Worm (Caenorhabditis elegans): ENCODE data around the gene dnj-16.

The dnj-16 gene

DNA sequence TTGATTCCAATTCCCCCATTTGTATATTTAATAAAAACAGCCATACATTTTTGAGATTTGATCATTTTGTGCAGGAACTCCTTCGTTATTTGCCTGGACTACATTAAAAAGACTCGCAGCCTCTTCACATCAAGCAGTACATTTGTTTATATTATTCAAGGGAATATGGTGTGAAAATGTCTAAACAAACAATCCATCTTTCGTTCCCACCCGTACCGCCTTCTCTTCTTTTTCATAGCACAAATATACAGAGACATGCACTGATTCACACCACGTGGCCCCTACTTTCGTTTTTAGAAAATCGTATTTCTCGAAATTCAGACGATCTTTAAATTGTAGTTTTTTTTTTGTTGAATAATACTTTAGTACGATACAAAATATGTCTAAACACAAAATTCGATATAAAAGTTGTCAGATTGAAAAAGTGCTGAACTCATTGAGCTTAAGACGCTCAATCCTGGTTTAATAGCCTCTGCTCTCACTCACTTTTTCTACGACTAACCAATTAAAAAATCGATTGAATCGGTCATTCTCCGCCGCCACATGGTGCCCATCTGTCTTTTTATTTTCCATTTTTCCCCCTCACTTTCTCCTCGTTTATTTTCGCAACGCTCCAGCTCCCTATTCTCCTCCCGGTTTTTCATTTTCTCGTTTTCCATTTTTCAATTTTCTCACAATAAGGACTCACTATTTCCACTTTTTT lies 4.5 kb downstream of the dnj-16 start:
- TF ChIP-seq hmg-1.1 (GFP tag; IDR thresholded peaks at IDR 0.05) (peak; percentile 52), mdt-29 (GFP tag; IDR thresholded peaks at IDR 0.05) (0 out of 2 replicates have a peak, but pooled peaks have one; percentile 51), saeg-2 (GFP tag; IDR thresholded peaks at IDR 0.05) (peak; percentile 73; the same call in 1 of the 2 replicates), madf-5 (GFP tag; IDR thresholded peaks at IDR 0.05) (no peak), ceh-82 (tag; optimal IDR thresholded peaks at IDR 0.05) (no peak), php-3 (GFP tag; IDR thresholded peaks at IDR 0.05) (peak; percentile 36), pqm-1 (tag; optimal IDR thresholded peaks at IDR 0.05) (peak; percentile 11), aha-1 (tag) (peak; percentile 99), nhr-102 (tag; optimal IDR thresholded peaks at IDR 0.05) (peak; percentile 90), dve-1 (tag; optimal IDR thresholded peaks at IDR 0.05; ENCODE audit: insufficient read depth) (peak; percentile 88), zag-1 (tag; optimal IDR thresholded peaks at IDR 0.05) (no peak), sdz-12 (GFP tag; optimal IDR thresholded peaks at IDR 0.05) (peak; percentile 21), ctbp-1 (GFP tag; IDR thresholded peaks at IDR 0.05) (peak; percentile 81), mdl-1 (tag; optimal IDR thresholded peaks at IDR 0.05) (peak in 1 of 2 experiments; percentile 15), Y48G9A.11 (GFP tag; IDR thresholded peaks at IDR 0.05) (peak; percentile 77), mes-2 (tag; optimal IDR thresholded peaks at IDR 0.05; ENCODE audit: poor library complexity, severe bottlenecking) (peak; percentile 80), ceh-44 (GFP tag; IDR thresholded peaks at IDR 0.05) (no peak), nhr-237 (tag; optimal IDR thresholded peaks at IDR 0.05) (no peak), T26A8.4 (GFP tag; IDR thresholded peaks at IDR 0.05) (peak; percentile 97), fos-1 (tag; optimal IDR thresholded peaks at IDR 0.05) (no peak), tag-97 (GFP tag; IDR thresholded peaks at IDR 0.05) (no peak), attf-4 (tag; optimal IDR thresholded peaks at IDR 0.05) (peak; percentile 69), dmd-9 (GFP tag; IDR thresholded peaks at IDR 0.05) (no peak), mep-1 (tag; optimal IDR thresholded peaks at IDR 0.05) (peak; percentile 76), hlh-30 (tag; optimal IDR thresholded peaks at IDR 0.05; ENCODE audit: insufficient read depth) (peak; percentile 37), pha-4 (GFP tag; IDR thresholded peaks at IDR 0.05) (peak; percentile 67; the same call in 1 of the 2 replicates), pha-4 (tag; optimal IDR thresholded peaks at IDR 0.05) (peak; percentile 7), daf-12 (tag; optimal IDR thresholded peaks at IDR 0.05) (no peak), zip-2 (tag; optimal IDR thresholded peaks at IDR 0.05) (peak; percentile 49), fkh-10 (GFP tag; optimal IDR thresholded peaks at IDR 0.05) (no peak), tra-1 (GFP tag; IDR thresholded peaks at IDR 0.05) (0 out of 2 replicates have a peak, but pooled peaks have one; percentile 36), ces-1 (GFP tag; optimal IDR thresholded peaks at IDR 0.05) (peak; percentile 38), zfp-2 (tag; optimal IDR thresholded peaks at IDR 0.05) (no peak), ZK546.5 (tag; optimal IDR thresholded peaks at IDR 0.05) (no peak), zfp-3 (GFP tag; conservative IDR thresholded peaks at IDR 0.05) (peak; percentile 95), lin-15B (tag; optimal IDR thresholded peaks at IDR 0.05) (no peak), T20F7.1 (GFP tag; optimal IDR thresholded peaks at IDR 0.05) (peak; percentile 75), dpl-1 (GFP tag; optimal IDR thresholded peaks at IDR 0.05) (no peak), Y105C5A.15 (GFP tag; IDR thresholded peaks at IDR 0.05) (peak; percentile 66; the same call in 1 of the 2 replicates), lin-13 (GFP tag; optimal IDR thresholded peaks at IDR 0.05) (peak; percentile 26), nhr-6 (tag; optimal IDR thresholded peaks at IDR 0.05) (peak; percentile 34), hlh-11 (tag; optimal IDR thresholded peaks at IDR 0.05) (peak; percentile 48), daf-8 (GFP tag; IDR thresholded peaks at IDR 0.05) (no peak), zip-11 (GFP tag; IDR thresholded peaks at IDR 0.05) (no peak), nhr-48 (tag; optimal IDR thresholded peaks at IDR 0.05) (peak; percentile 23), F37D6.2 (tag; optimal IDR thresholded peaks at IDR 0.05) (peak; percentile 45), daf-19 (GFP tag; conservative IDR thresholded peaks at IDR 0.05) (peak; percentile 82), egl-27 (tag; optimal IDR thresholded peaks at IDR 0.05) (no peak), rbr-2 (tag; optimal IDR thresholded peaks at IDR 0.05) (peak; percentile 43), ceh-62 (tag; optimal IDR thresholded peaks at IDR 0.05) (no peak), snpc-1.2 (GFP tag; IDR thresholded peaks at IDR 0.05) (peak; percentile 71)
